Fruit fly (Drosophila melanogaster) whole organism, embryonic: ENCODE results near the gene CG3184.
A peak's percentile ranks its signal among the peaks of the same experiment; 100 is the strongest.

Experiments
- ATbp ChIP-seq: fragments of 200-800 bp; sonication (Bioruptor generic); optimal IDR thresholded peaks from 2 replicates; lab custom pipeline; 2017; ENCODE audit warnings: missing biosample characterization, mild to moderate bottlenecking, missing genetic modification characterization, missing genetic modification reagents
- Asciz ChIP-seq: fragments of 200-800 bp; sonication (Bioruptor generic); optimal IDR thresholded peaks from 2 replicates; lab custom pipeline; 2017; ENCODE audit warnings: missing biosample characterization, mild to moderate bottlenecking, missing genetic modification characterization, missing genetic modification reagents
- CG10543 ChIP-seq: fragments of 200-800 bp; sonication (Bioruptor generic); optimal IDR thresholded peaks from 3 replicates; lab custom pipeline; 2017; ENCODE audit warnings: missing biosample characterization, mild to moderate bottlenecking, missing genetic modification characterization, moderate library complexity
- CG11398 ChIP-seq: fragments of 200-800 bp; sonication (Bioruptor generic); optimal IDR thresholded peaks from 2 replicates; lab custom pipeline; 2016; ENCODE audit warnings: missing biosample characterization, missing genetic modification characterization
- CG11504 ChIP-seq: fragments of 200-800 bp; sonication (Bioruptor generic); optimal IDR thresholded peaks from 3 replicates; lab custom pipeline; 2019; ENCODE audit warnings: missing biosample characterization, mild to moderate bottlenecking, missing genetic modification characterization, moderate library complexity
- CG12219 ChIP-seq: fragments of 200-800 bp; sonication (Bioruptor generic); optimal IDR thresholded peaks from 3 replicates; lab custom pipeline; 2018; ENCODE audit warnings: missing biosample characterization, mild to moderate bottlenecking, missing genetic modification characterization
- CG13296 ChIP-seq: fragments of 200-800 bp; sonication (Bioruptor generic); optimal IDR thresholded peaks from 3 replicates; lab custom pipeline; 2018; ENCODE audit warnings: missing biosample characterization, mild to moderate bottlenecking, missing genetic modification characterization
- CG14014 ChIP-seq: fragments of 200-800 bp; sonication (Bioruptor generic); IDR thresholded peaks from 2 replicates; pipeline ENCODE4 v1.3.6; 2022; ENCODE audit warnings: missing biosample characterization, missing genetic modification characterization
- CG15011 ChIP-seq: fragments of 200-800 bp; sonication (Bioruptor generic); optimal IDR thresholded peaks from 3 replicates; lab custom pipeline; 2018; ENCODE audit warnings: missing biosample characterization, mild to moderate bottlenecking, missing genetic modification characterization
- CG15269 ChIP-seq: fragments of 200-800 bp; sonication (Bioruptor generic); optimal IDR thresholded peaks from 2 replicates; lab custom pipeline; 2018; ENCODE audit warnings: missing biosample characterization, mild to moderate bottlenecking, missing genetic modification characterization, moderate library complexity
- CG1529 ChIP-seq: fragments of 200-800 bp; sonication (Bioruptor generic); optimal IDR thresholded peaks from 3 replicates; lab custom pipeline; 2018; ENCODE audit warnings: missing biosample characterization, missing genetic modification characterization
- CG17359 ChIP-seq: fragments of 200-800 bp; sonication (Bioruptor generic); optimal IDR thresholded peaks from 3 replicates; lab custom pipeline; 2018; ENCODE audit warnings: missing biosample characterization, mild to moderate bottlenecking, missing genetic modification characterization, moderate library complexity
- CG18599 ChIP-seq: fragments of 200-800 bp; sonication (Bioruptor generic); optimal IDR thresholded peaks from 3 replicates; lab custom pipeline; 2017; ENCODE audit warnings: missing biosample characterization, missing genetic modification characterization, mild to moderate bottlenecking, moderate library complexity, missing genetic modification reagents
- CG18619 ChIP-seq: fragments of 200-800 bp; sonication (Bioruptor generic); optimal IDR thresholded peaks from 3 replicates; lab custom pipeline; 2017; ENCODE audit warnings: missing biosample characterization, mild to moderate bottlenecking, missing genetic modification characterization
- CG2116 ChIP-seq: fragments of 200-800 bp; sonication (Bioruptor generic); optimal IDR thresholded peaks from 3 replicates; lab custom pipeline; 2018; ENCODE audit warnings: missing biosample characterization, mild to moderate bottlenecking, missing genetic modification characterization
- CG2678 ChIP-seq: fragments of 200-800 bp; sonication (Bioruptor generic); optimal IDR thresholded peaks from 3 replicates; lab custom pipeline; 2019; ENCODE audit warnings: missing biosample characterization, mild to moderate bottlenecking, missing genetic modification characterization, moderate library complexity
- CG3407 ChIP-seq: fragments of 200-800 bp; sonication (Bioruptor generic); optimal IDR thresholded peaks from 2 replicates; lab custom pipeline; 2018; ENCODE audit warnings: missing biosample characterization, mild to moderate bottlenecking, missing genetic modification characterization
- CG4328 ChIP-seq: fragments of 200-800 bp; sonication (Bioruptor generic); optimal IDR thresholded peaks from 3 replicates; lab custom pipeline; 2017; ENCODE audit warnings: missing biosample characterization, missing genetic modification reagents, missing genetic modification characterization
- CG4707 ChIP-seq: fragments of 200-800 bp; sonication (Bioruptor generic); optimal IDR thresholded peaks from 2 replicates; lab custom pipeline; 2018; ENCODE audit warnings: missing biosample characterization, mild to moderate bottlenecking, missing genetic modification characterization, moderate library complexity
- CG6813 ChIP-seq: fragments of 200-800 bp; sonication (Bioruptor generic); optimal IDR thresholded peaks from 2 replicates; lab custom pipeline; 2017; ENCODE audit warnings: missing biosample characterization, missing genetic modification characterization, mild to moderate bottlenecking, moderate library complexity, missing genetic modification reagents
- Ets65A ChIP-seq: fragments of 200-800 bp; sonication (Bioruptor generic); peaks from one replicate; lab custom pipeline; 2016; ENCODE audit warnings: missing biosample characterization, missing genetic modification characterization
- Fer1 ChIP-seq: fragments of 200-800 bp; sonication (Bioruptor generic); optimal IDR thresholded peaks from 2 replicates; lab custom pipeline; 2017; ENCODE audit warnings: missing biosample characterization, mild to moderate bottlenecking, missing genetic modification characterization
- Hmr ChIP-seq: fragments of 200-800 bp; sonication (Bioruptor generic); optimal IDR thresholded peaks from 3 replicates; lab custom pipeline; 2017; ENCODE audit warnings: mild to moderate bottlenecking, missing biosample characterization, missing genetic modification reagents, missing genetic modification characterization
- Med ChIP-seq: fragments of 200-800 bp; sonication (Bioruptor generic); peaks from one replicate; lab custom pipeline; 2016; ENCODE audit warnings: missing biosample characterization, missing genetic modification characterization, mild to moderate bottlenecking, inconsistent platforms, moderate library complexity
- Meics ChIP-seq: fragments of 200-800 bp; sonication (Bioruptor generic); optimal IDR thresholded peaks from 2 replicates; lab custom pipeline; 2017; ENCODE audit warnings: missing biosample characterization, mild to moderate bottlenecking, missing genetic modification characterization
- Pdp1 ChIP-seq, 2 experiments: fragments of 200-800 bp; sonication (Bioruptor generic); optimal IDR thresholded peaks; 3 replicates each; lab custom pipeline; 2016; ENCODE audit warnings: missing biosample characterization in 2 of 2, missing genetic modification characterization in 2 of 2, mild to moderate bottlenecking in 1 of 2, moderate library complexity in 1 of 2
- Sox100B ChIP-seq: fragments of 200-800 bp; sonication (Bioruptor generic); optimal IDR thresholded peaks from 3 replicates; lab custom pipeline; 2018; ENCODE audit warnings: missing biosample characterization, mild to moderate bottlenecking, missing genetic modification characterization
- Sox102F ChIP-seq: fragments of 200-800 bp; sonication (Bioruptor generic); optimal IDR thresholded peaks from 2 replicates; lab custom pipeline; 2018; ENCODE audit warnings: missing biosample characterization, mild to moderate bottlenecking, missing genetic modification characterization, moderate library complexity
- Spps ChIP-seq: fragments of 200-800 bp; sonication (Bioruptor generic); optimal IDR thresholded peaks from 2 replicates; lab custom pipeline; 2018; ENCODE audit warnings: missing biosample characterization, mild to moderate bottlenecking, missing genetic modification characterization
- Ssrp ChIP-seq: fragments of 200-800 bp; sonication (Bioruptor generic); optimal IDR thresholded peaks from 2 replicates; lab custom pipeline; 2018; ENCODE audit warnings: missing biosample characterization, mild to moderate bottlenecking, missing genetic modification characterization, moderate library complexity
- Vsx1 ChIP-seq: fragments of 200-800 bp; sonication (Bioruptor generic); optimal IDR thresholded peaks from 2 replicates; lab custom pipeline; 2017; ENCODE audit warnings: missing biosample characterization, mild to moderate bottlenecking, missing genetic modification characterization, missing genetic modification reagents
- Xbp1 ChIP-seq: fragments of 200-800 bp; sonication (Bioruptor generic); optimal IDR thresholded peaks from 3 replicates; lab custom pipeline; 2016; ENCODE audit warnings: missing biosample characterization, mild to moderate bottlenecking, missing genetic modification characterization
- chm ChIP-seq: fragments of 200-800 bp; sonication (Bioruptor generic); IDR thresholded peaks from 2 replicates; pipeline ENCODE4 v1.3.6; 2022; ENCODE audit warnings: missing biosample characterization, missing genetic modification characterization
- eyg ChIP-seq: fragments of 200-800 bp; sonication (Bioruptor generic); optimal IDR thresholded peaks from 3 replicates; lab custom pipeline; 2016; ENCODE audit warnings: missing biosample characterization, missing genetic modification characterization
- gce ChIP-seq: fragments of 200-800 bp; sonication (Bioruptor generic); IDR thresholded peaks from 3 replicates; pipeline ENCODE4 v1.3.6; 2022; ENCODE audit warnings: missing biosample characterization, missing genetic modification characterization
- gem ChIP-seq: fragments of 200-800 bp; sonication (Bioruptor generic); optimal IDR thresholded peaks from 2 replicates; lab custom pipeline; 2019; ENCODE audit warnings: missing biosample characterization, mild to moderate bottlenecking, missing genetic modification characterization, moderate library complexity
- hkb ChIP-seq, 2 experiments: fragments of 200-800 bp in 1 of 2; fragments of >200 bp in 1 of 2; sonication (Bioruptor generic) in 1 of 2; IDR thresholded peaks in 1 of 2; optimal IDR thresholded peaks in 1 of 2; 2 replicates each; pipeline versions ENCODE4 v1.3.6 to Lab custom; 2017 to 2022; ENCODE audit warnings: missing biosample characterization in 1 of 2, missing genetic modification characterization in 1 of 2
- kni ChIP-seq: fragments of 200-800 bp; sonication (Bioruptor generic); optimal IDR thresholded peaks from 3 replicates; lab custom pipeline; 2017; ENCODE audit warnings: mild to moderate bottlenecking, missing biosample characterization, missing genetic modification reagents, missing genetic modification characterization
- lab ChIP-seq: fragments of 200-800 bp; sonication (Bioruptor generic); optimal IDR thresholded peaks from 3 replicates; lab custom pipeline; 2017; ENCODE audit warnings: missing biosample characterization, missing genetic modification characterization, mild to moderate bottlenecking, moderate library complexity, missing genetic modification reagents
- lilli ChIP-seq: fragments of 200-800 bp; sonication (Bioruptor generic); optimal IDR thresholded peaks from 3 replicates; lab custom pipeline; 2016; ENCODE audit warnings: missing biosample characterization, missing genetic modification characterization
- nau ChIP-seq: fragments of 200-800 bp; sonication (Bioruptor generic); optimal IDR thresholded peaks from 3 replicates; lab custom pipeline; 2017; ENCODE audit warnings: missing biosample characterization, mild to moderate bottlenecking, missing genetic modification characterization, missing genetic modification reagents
- nerfin-2 ChIP-seq: fragments of 200-800 bp; sonication (Bioruptor generic); IDR thresholded peaks from 2 replicates; pipeline ENCODE4 v1.3.6; 2022; ENCODE audit warnings: missing biosample characterization, missing genetic modification characterization; ENCODE audit not compliant: partially characterized antibody
- odd ChIP-seq: fragments of 200-800 bp; sonication (Bioruptor generic); optimal IDR thresholded peaks from 2 replicates; lab custom pipeline; 2017; ENCODE audit warnings: missing biosample characterization, mild to moderate bottlenecking, missing genetic modification characterization
- sens ChIP-seq: fragments of 200-800 bp; sonication (Bioruptor generic); peaks from one replicate; lab custom pipeline; 2016; ENCODE audit warnings: missing biosample characterization, missing genetic modification characterization
- seq ChIP-seq: fragments of 200-800 bp; sonication (Bioruptor generic); IDR thresholded peaks from 2 replicates; pipeline ENCODE4 v1.3.6; 2022; ENCODE audit warnings: missing biosample characterization, missing genetic modification characterization
- so ChIP-seq: fragments of 200-800 bp; sonication (Bioruptor generic); IDR thresholded peaks from 3 replicates; pipeline ENCODE4 v1.3.6; 2022; ENCODE audit warnings: missing biosample characterization, missing genetic modification characterization
- unpg ChIP-seq: fragments of 200-800 bp; sonication (Bioruptor generic); optimal IDR thresholded peaks from 3 replicates; lab custom pipeline; 2018; ENCODE audit warnings: missing biosample characterization, mild to moderate bottlenecking, missing genetic modification characterization, moderate library complexity

Gene CG3184

dm6 chrX:6641602-6642001, 47.0 kb downstream of the CG3184 start (continued):
- peak; percentile 35 for TF ChIP-seq CG11504
- peak in 1 of 2 experiments; percentile 22 for TF ChIP-seq Pdp1 (GFP tag; optimal IDR thresholded peaks at IDR 0.05; lab: Kevin White, UChicago)
- peak; percentile 71 for TF ChIP-seq Med

DNA sequence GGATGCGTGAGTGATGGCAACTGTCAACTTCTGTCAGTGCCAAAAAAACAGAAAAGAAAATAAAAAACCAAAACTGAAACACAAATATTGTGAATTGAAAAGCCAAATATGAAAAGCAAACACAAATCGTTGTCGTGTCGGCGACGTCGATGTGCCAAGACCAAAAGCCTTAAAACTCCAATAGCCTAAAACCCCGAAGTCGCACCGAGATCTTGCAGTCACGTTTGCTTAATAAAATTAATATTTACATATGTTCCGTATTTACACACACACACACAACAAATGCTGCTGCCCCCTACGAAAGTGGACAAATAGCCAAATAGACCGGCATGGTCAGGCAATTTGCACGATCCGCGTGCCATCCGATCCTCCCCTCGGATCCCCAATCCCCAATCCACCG, 50.5 kb downstream of the CG3184 start:
- TF ChIP-seq eyg (no peak), CG14014 (GFP tag; lab: Robert Waterston, UW) (peak; percentile 13; the same call in 1 of the 2 replicates), Meics (GFP tag; lab: Kevin White, UChicago) (peak; percentile 27), Ssrp (tag; lab: Kevin White, UChicago) (no peak), sens (GFP tag; lab: Kevin White, UChicago) (peak; percentile 23), lab (GFP tag; lab: Kevin White, UChicago) (peak; percentile 56), Sox100B (GFP tag; lab: Kevin White, UChicago) (peak; percentile 39), odd (GFP tag; lab: Kevin White, UChicago) (peak; percentile 46), CG11398 (GFP tag; lab: Kevin White, UChicago) (peak; percentile 1), Fer1 (GFP tag; lab: Kevin White, UChicago) (peak; percentile 46), CG3407 (peak; percentile 15), nau (GFP tag; lab: Kevin White, UChicago) (peak; percentile 42), CG10543 (peak; percentile 29), Vsx1 (GFP tag; lab: Kevin White, UChicago) (peak; percentile 44), CG2116 (GFP tag; lab: Kevin White, UChicago) (no peak), CG4328 (GFP tag; lab: Kevin White, UChicago) (no peak), lilli (GFP tag; lab: Kevin White, UChicago) (no peak), hkb (optimal IDR thresholded peaks at IDR 0.05; lab: Kevin White, UChicago) (no peak), hkb (GFP tag; IDR thresholded peaks at IDR 0.05; lab: Robert Waterston, UW) (peak; percentile 49), CG15269 (tag; lab: Kevin White, UChicago) (peak; percentile 32), so (peak; percentile 27; the same call in 1 of the 3 replicates), CG1529 (GFP tag; lab: Kevin White, UChicago) (peak; percentile 8), gem (tag; lab: Kevin White, UChicago) (peak; percentile 12), Asciz (GFP tag; lab: Kevin White, UChicago) (peak; percentile 37), gce (0 out of 3 replicates have a peak, but pooled peaks have one; percentile 6), chm (GFP tag; lab: Robert Waterston, UW) (peak; percentile 16; the same call in 1 of the 2 replicates), CG13296 (peak; percentile 53), nerfin-2 (GFP tag; lab: Robert Waterston, UW) (no peak), CG2678 (tag; lab: Kevin White, UChicago) (peak; percentile 56), CG6813 (peak; percentile 3), seq (GFP tag; lab: Robert Waterston, UW) (peak; percentile 51; the same call in 1 of the 2 replicates), CG4707 (GFP tag; lab: Kevin White, UChicago) (peak; percentile 5), kni (GFP tag; lab: Kevin White, UChicago) (peak; percentile 3), CG18619 (GFP tag; lab: Kevin White, UChicago) (no peak), Xbp1 (GFP tag; lab: Kevin White, UChicago) (no peak), Spps (no peak), ATbp (peak; percentile 57), Sox102F (GFP tag; lab: Kevin White, UChicago) (peak; percentile 9), unpg (GFP tag; lab: Kevin White, UChicago) (peak; percentile 7), CG18599 (GFP tag; lab: Kevin White, UChicago) (peak; percentile 37), Hmr (peak; percentile 38), CG17359 (peak; percentile 47), CG12219 (no peak), CG15011 (GFP tag; lab: Kevin White, UChicago) (peak; percentile 8), Ets65A (GFP tag; lab: Kevin White, UChicago) (peak; percentile 9)
